Worm (Caenorhabditis elegans) whole organism, midembryonic: Measurements from ENCODE around the gene T02D1.8.

Experiments
- T22C8.4 ChIP-seq: fragments of 200-800 bp; sonication (Bioruptor generic); IDR thresholded peaks from 2 replicates; pipeline ENCODE4 v1.3.6; 2022; ENCODE audit warnings: missing genetic modification characterization, missing compliant biosample characterization
- cog-1 ChIP-seq: sonication (generic microtip); optimal IDR thresholded peaks from 2 replicates; lab custom pipeline; 2016; ENCODE audit warnings: missing genetic modification characterization, missing compliant biosample characterization
- flt-1 ChIP-seq: fragments of 200-800 bp; sonication (Bioruptor generic); IDR thresholded peaks from 2 replicates; pipeline ENCODE4 v1.3.6; 2022; ENCODE audit warnings: missing genetic modification characterization, missing compliant biosample characterization
- med-1 ChIP-seq: sonication (generic microtip); optimal IDR thresholded peaks from 2 replicates; lab custom pipeline; 2017; ENCODE audit warnings: missing genetic modification characterization, mild to moderate bottlenecking, missing compliant biosample characterization, antibody characterized with exemption, missing genetic modification reagents; ENCODE audit not compliant: insufficient read depth
- tab-1 ChIP-seq: fragments of 200-800 bp; sonication (Bioruptor generic); IDR thresholded peaks from 2 replicates; pipeline ENCODE4 v1.3.6; 2022; ENCODE audit warnings: missing genetic modification characterization, missing compliant biosample characterization
- ztf-23 ChIP-seq: fragments of 200-800 bp; sonication (Bioruptor generic); IDR thresholded peaks from 2 replicates; pipeline ENCODE4 v1.3.6; 2022; ENCODE audit warnings: missing genetic modification reagents, missing genetic modification characterization, missing compliant biosample characterization
- ztf-29 ChIP-seq: fragments of 200-800 bp; sonication (Bioruptor generic); IDR thresholded peaks from 2 replicates; pipeline ENCODE4 v1.3.6; 2022; ENCODE audit warnings: missing genetic modification reagents, missing genetic modification characterization, missing compliant biosample characterization

DNA sequence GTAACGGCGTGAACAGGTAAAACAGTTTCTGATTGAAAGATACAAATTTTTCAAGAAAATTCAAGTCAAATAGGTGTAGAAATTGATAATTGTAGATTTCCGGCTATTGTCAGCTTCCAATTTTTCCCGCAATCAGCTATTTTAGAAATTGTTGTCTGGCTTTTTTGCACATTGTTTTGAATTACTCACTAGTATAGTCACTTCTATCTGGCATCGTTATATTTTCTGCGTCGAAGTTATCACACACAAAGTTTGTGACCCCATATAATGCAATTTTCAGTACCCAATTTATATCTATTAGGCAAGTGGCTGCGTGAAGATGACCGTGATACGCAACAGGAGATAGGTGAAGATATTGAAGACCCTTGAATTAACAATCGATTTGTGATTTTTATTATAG, 47.9 kb upstream of the T02D1.8 start:
- TF ChIP-seq ztf-29 (GFP tag; lab: Robert Waterston, UW): no peak
- TF ChIP-seq med-1 (GFP tag; lab: Kevin White, UChicago): no peak
- no peak for TF ChIP-seq flt-1 (GFP tag; lab: Robert Waterston, UW)
- no peak for TF ChIP-seq tab-1 (GFP tag; lab: Robert Waterston, UW)
- no peak for TF ChIP-seq T22C8.4 (GFP tag; lab: Robert Waterston, UW)
- TF ChIP-seq ztf-23 (GFP tag; lab: Robert Waterston, UW): no peak
- TF ChIP-seq cog-1 (tag; lab: Kevin White, UChicago): no peak
